Fruit fly (Drosophila melanogaster) whole organism, prepupa: ENCODE results near the gene CG34461.
A peak's percentile ranks its signal among the peaks of the same experiment; 100 is the strongest.

Experiments
- CG10631 ChIP-seq: fragments of 200-800 bp; sonication (Bioruptor generic); optimal IDR thresholded peaks from 2 replicates; lab custom pipeline; 2016; ENCODE audit warnings: missing biosample characterization, missing genetic modification characterization
- CG11902 ChIP-seq: fragments of 200-800 bp; sonication (Bioruptor generic); optimal IDR thresholded peaks from 3 replicates; lab custom pipeline; 2016; ENCODE audit warnings: missing biosample characterization, missing genetic modification characterization
- CG31627 ChIP-seq: fragments of 200-800 bp; sonication (Bioruptor generic); optimal IDR thresholded peaks from 3 replicates; lab custom pipeline; 2016; ENCODE audit warnings: missing biosample characterization, missing genetic modification characterization
- CG6808 ChIP-seq: fragments of 200-800 bp; sonication (Bioruptor generic); optimal IDR thresholded peaks from 3 replicates; lab custom pipeline; 2017; ENCODE audit warnings: missing biosample characterization, missing genetic modification characterization, mild to moderate bottlenecking, moderate library complexity, missing genetic modification reagents
- CG6854 ChIP-seq: fragments of 200-800 bp; sonication (Bioruptor generic); optimal IDR thresholded peaks from 2 replicates; lab custom pipeline; 2017; ENCODE audit warnings: missing biosample characterization, mild to moderate bottlenecking, missing genetic modification characterization
- CG8319 ChIP-seq: fragments of 200-800 bp; sonication (Bioruptor generic); optimal IDR thresholded peaks from 3 replicates; lab custom pipeline; 2016; ENCODE audit warnings: missing biosample characterization, missing genetic modification characterization
- CG9139 ChIP-seq: fragments of 200-800 bp; sonication (Bioruptor generic); optimal IDR thresholded peaks from 3 replicates; lab custom pipeline; 2017; ENCODE audit warnings: missing biosample characterization, mild to moderate bottlenecking, missing genetic modification characterization
- Hr38 ChIP-seq: sonication (Bioruptor generic); optimal IDR thresholded peaks from 2 replicates; lab custom pipeline; 2016; ENCODE audit warnings: missing biosample characterization, missing genetic modification characterization
- Hr4 ChIP-seq: fragments of 200-800 bp; sonication (Bioruptor generic); optimal IDR thresholded peaks from 3 replicates; lab custom pipeline; 2016; ENCODE audit warnings: missing biosample characterization, missing genetic modification characterization
- dac ChIP-seq: fragments of 200-800 bp; sonication (Bioruptor generic); optimal IDR thresholded peaks from 2 replicates; lab custom pipeline; 2017; ENCODE audit warnings: missing biosample characterization, mild to moderate bottlenecking, missing genetic modification characterization
- fd85E ChIP-seq: fragments of 200-800 bp; sonication (Bioruptor generic); optimal IDR thresholded peaks from 3 replicates; lab custom pipeline; 2016; ENCODE audit warnings: missing biosample characterization, missing genetic modification characterization
- fkh ChIP-seq: fragments of 200-800 bp; sonication (Bioruptor generic); optimal IDR thresholded peaks from 3 replicates; lab custom pipeline; 2017; ENCODE audit warnings: missing biosample characterization, mild to moderate bottlenecking, missing genetic modification characterization, moderate library complexity
- ss ChIP-seq, 2 experiments: fragments of 200-800 bp; sonication (Bioruptor generic); optimal IDR thresholded peaks; 2 replicates in 1 of 2; 3 replicates in 1 of 2; lab custom pipeline; 2017 to 2018; ENCODE audit warnings: mild to moderate bottlenecking in 2 of 2, missing biosample characterization in 2 of 2, missing genetic modification characterization in 2 of 2, moderate library complexity in 1 of 2
- svp ChIP-seq: fragments of 200-800 bp; sonication (Bioruptor generic); peaks from one replicate; lab custom pipeline; 2016; ENCODE audit warnings: missing biosample characterization, missing genetic modification characterization

DNA sequence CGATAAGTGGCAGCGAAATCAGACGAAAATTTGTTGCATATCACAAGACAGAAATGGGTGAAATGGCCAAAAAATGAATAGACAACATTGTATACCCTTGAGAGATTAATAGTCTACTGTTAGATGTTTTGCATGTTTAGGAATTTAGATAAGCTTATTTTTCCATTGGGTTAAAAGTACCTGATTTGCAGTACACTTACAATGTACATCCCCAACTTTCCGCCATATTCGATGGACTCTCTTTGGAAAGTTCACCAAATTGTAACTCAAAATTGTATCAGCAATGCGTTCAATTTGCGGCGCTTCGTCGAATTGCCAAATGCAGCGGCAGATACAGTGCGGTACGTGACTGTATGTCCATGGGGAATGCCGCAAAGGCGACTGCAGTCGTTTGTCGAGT lies 8.7 kb downstream of the CG34461 start:
- TF ChIP-seq Hr4 (GFP tag; lab: Kevin White, UChicago) (peak; percentile 48), CG9139 (GFP tag; lab: Kevin White, UChicago) (no peak), CG6854 (no peak), CG6808 (GFP tag; lab: Kevin White, UChicago) (no peak), fd85E (GFP tag; lab: Kevin White, UChicago) (no peak), Hr38 (GFP tag; lab: Kevin White, UChicago) (no peak), CG31627 (GFP tag; lab: Kevin White, UChicago) (no peak), CG10631 (GFP tag; lab: Kevin White, UChicago) (no peak), fkh (GFP tag; lab: Kevin White, UChicago) (no peak), CG8319 (GFP tag; lab: Kevin White, UChicago) (no peak), svp (GFP tag; lab: Kevin White, UChicago) (no peak), CG11902 (GFP tag; lab: Kevin White, UChicago) (no peak), dac (GFP tag; lab: Kevin White, UChicago) (no peak), ss (GFP tag; optimal IDR thresholded peaks at IDR 0.05; lab: Kevin White, UChicago) (no peak)
